Fruit fly (Drosophila melanogaster): ENCODE results near the gene CG32813.

DNA sequence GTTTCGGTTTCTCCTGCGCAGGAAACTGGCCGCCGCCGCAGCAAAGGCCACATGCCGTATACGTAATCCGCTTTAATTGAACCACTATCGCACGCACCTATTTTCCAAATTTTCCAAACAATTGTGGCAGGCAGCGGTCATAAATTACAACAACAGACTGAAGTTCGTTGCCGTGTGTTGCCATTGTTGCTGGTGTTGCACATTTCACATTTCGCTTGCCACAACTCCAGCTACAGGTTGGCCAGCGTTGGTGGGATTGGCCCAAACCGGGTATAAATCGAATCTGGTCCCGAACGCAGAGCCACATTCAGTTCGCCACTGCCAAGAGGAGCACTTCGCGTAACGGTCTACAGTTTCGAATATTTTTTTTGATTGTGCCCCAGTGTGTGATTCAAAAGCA lies 11.8 kb upstream of the CG32813 start, which contains the start of gene CG14770:
- no peak for TF ChIP-seq CG10669 (GFP tag; optimal IDR thresholded peaks at IDR 0.05)
- no peak for TF ChIP-seq Ets21C (GFP tag; optimal IDR thresholded peaks at IDR 0.05)
- TF ChIP-seq Gug (GFP tag; IDR thresholded peaks at IDR 0.05) = no peak
- TF ChIP-seq pdm3 (GFP tag; optimal IDR thresholded peaks at IDR 0.05) = no peak
- TF ChIP-seq Hr39 (GFP tag; optimal IDR thresholded peaks at IDR 0.05) = no peak
- TF ChIP-seq esn (GFP tag; optimal IDR thresholded peaks at IDR 0.05) = no peak
- no peak for TF ChIP-seq Sox102F (GFP tag; optimal IDR thresholded peaks at IDR 0.05)
- no peak for TF ChIP-seq svp (GFP tag)
- TF ChIP-seq Blimp-1 (GFP tag; optimal IDR thresholded peaks at IDR 0.05) = no peak
- no peak for TF ChIP-seq Met (GFP tag; optimal IDR thresholded peaks at IDR 0.05)
- no peak for TF ChIP-seq CG16779 (tag; optimal IDR thresholded peaks at IDR 0.05)
- TF ChIP-seq Sox14 (GFP tag; optimal IDR thresholded peaks at IDR 0.05) = no peak
